In the genomic region with DNA sequence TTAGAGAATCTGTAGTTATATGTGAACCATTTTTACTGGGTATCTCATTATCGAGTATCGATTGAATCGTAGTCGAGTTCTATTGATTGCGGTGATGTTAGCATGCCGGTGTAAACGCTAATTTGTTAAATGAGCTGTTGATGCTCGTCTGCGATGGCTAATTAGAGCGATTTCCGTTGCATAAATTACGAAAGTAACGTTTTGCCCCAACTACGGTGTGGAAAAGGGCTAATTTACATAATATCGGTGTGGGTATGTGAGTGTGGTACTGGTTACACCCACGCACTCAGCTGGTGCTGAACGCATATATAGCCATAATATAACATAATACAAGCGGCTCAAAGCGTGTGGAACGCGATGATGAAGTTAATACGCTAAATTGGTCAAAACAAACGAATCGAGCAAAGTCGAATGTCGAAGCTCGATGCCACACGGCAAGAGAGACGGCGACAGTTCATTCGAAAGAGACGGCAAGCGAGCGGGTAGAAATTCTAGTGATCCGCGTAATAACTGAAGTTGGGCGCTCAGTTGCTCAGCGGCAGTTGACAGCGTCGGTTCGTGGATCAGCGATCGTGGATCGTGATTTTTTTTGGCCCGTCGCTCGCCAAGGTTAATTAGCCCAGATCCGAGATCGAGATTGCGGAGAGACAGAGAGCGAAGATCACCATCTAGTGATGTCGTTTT, we compare ENCODE assay signal across 4 fruit fly cellular contexts.
TF ChIP-seq lines count a peak whose summit lies in the region.

A gene (plus strand): TSS at position 525 of the 684 bp plus-strand sequence.

- no peak for TF ChIP-seq CTCF in whole organism, embryonic (GFP tag; optimal IDR thresholded peaks at IDR 0.05; lab: Kevin White, UChicago)

TF ChIP-seq in whole organism, embryonic, 481 proteins besides CTCF, POLR2A, EP300 and RAD21 (continues in another document):
- TF ChIP-seq chn (GFP tag; optimal IDR thresholded peaks at IDR 0.05; lab: Kevin White, UChicago), result no peak
- TF ChIP-seq al (GFP tag; IDR thresholded peaks at IDR 0.05; lab: Robert Waterston, UW), result no peak
- TF ChIP-seq CG2889 (GFP tag; IDR thresholded peaks at IDR 0.05; lab: Robert Waterston, UW), result no peak
- TF ChIP-seq D19B (GFP tag; optimal IDR thresholded peaks at IDR 0.05; lab: Kevin White, UChicago), result peak; percentile 33
- TF ChIP-seq ftz-f1 (GFP tag; optimal IDR thresholded peaks at IDR 0.05; lab: Kevin White, UChicago), result peak; percentile 80
- peak; percentile 23 for TF ChIP-seq Nf-YC (tag; optimal IDR thresholded peaks at IDR 0.05; lab: Kevin White, UChicago)
- TF ChIP-seq Deaf1 (tag; optimal IDR thresholded peaks at IDR 0.05; lab: Kevin White, UChicago), result peak; percentile 56
- no peak for TF ChIP-seq pan (optimal IDR thresholded peaks at IDR 0.05; lab: Kevin White, UChicago)
- TF ChIP-seq pan (GFP tag; optimal IDR thresholded peaks at IDR 0.05 in 1 of 2, IDR thresholded peaks at IDR 0.05 in 1 of 2), result peak in 1 of 2 experiments; percentile 38
- TF ChIP-seq sim (GFP tag; IDR thresholded peaks at IDR 0.05; lab: Robert Waterston, UW), result no peak
- no peak for TF ChIP-seq onecut (GFP tag; IDR thresholded peaks at IDR 0.05; lab: Robert Waterston, UW)
- peak; percentile 45; the same call in 1 of the 2 replicates for TF ChIP-seq Adf1 (GFP tag; IDR thresholded peaks at IDR 0.05; lab: Robert Waterston, UW)
- TF ChIP-seq phol (tag; optimal IDR thresholded peaks at IDR 0.05; lab: Kevin White, UChicago), result no peak
- TF ChIP-seq CG12769 (tag; optimal IDR thresholded peaks at IDR 0.05; lab: Kevin White, UChicago), result peak; percentile 2
- peak; percentile 57 for TF ChIP-seq gro (GFP tag; optimal IDR thresholded peaks at IDR 0.05; lab: Kevin White, UChicago)
- TF ChIP-seq MTF-1 (GFP tag; optimal IDR thresholded peaks at IDR 0.05; lab: Kevin White, UChicago; ENCODE audit: borderline replicate concordance), result no peak
- TF ChIP-seq CG15601 (tag; optimal IDR thresholded peaks at IDR 0.05; lab: Kevin White, UChicago), result no peak
- no peak for TF ChIP-seq Abd-B (GFP tag; optimal IDR thresholded peaks at IDR 0.05; lab: Kevin White, UChicago)
- no peak for TF ChIP-seq D19A (tag; optimal IDR thresholded peaks at IDR 0.05; lab: Kevin White, UChicago)
- TF ChIP-seq en (GFP tag; optimal IDR thresholded peaks at IDR 0.05; lab: Kevin White, UChicago), result no peak
- TF ChIP-seq CG31224 (GFP tag; IDR thresholded peaks at IDR 0.05; lab: Robert Waterston, UW), result peak; percentile 78

TF ChIP-seq in whole organism, prepupa, 60 proteins besides CTCF, POLR2A, EP300 and RAD21:
- no peak for TF ChIP-seq cyc (GFP tag; optimal IDR thresholded peaks at IDR 0.05; lab: Kevin White, UChicago)
- TF ChIP-seq Met (GFP tag; optimal IDR thresholded peaks at IDR 0.05; lab: Kevin White, UChicago), result no peak
- peak; percentile 2 for TF ChIP-seq vri (GFP tag; optimal IDR thresholded peaks at IDR 0.05; lab: Kevin White, UChicago)
- TF ChIP-seq CG6163 (GFP tag; IDR thresholded peaks at IDR 0.05; lab: Robert Waterston, UW), result 0 out of 3 replicates have a peak, but pooled peaks have one; percentile 34
- TF ChIP-seq fkh (GFP tag; optimal IDR thresholded peaks at IDR 0.05; lab: Kevin White, UChicago), result peak; percentile 10
- TF ChIP-seq eg (GFP tag; IDR thresholded peaks at IDR 0.05; lab: Robert Waterston, UW), result peak; percentile 33; the same call in 2 of the 3 replicates
- TF ChIP-seq CG9139 (GFP tag; optimal IDR thresholded peaks at IDR 0.05; lab: Kevin White, UChicago), result no peak
- no peak for TF ChIP-seq CG8119 (GFP tag; IDR thresholded peaks at IDR 0.05; lab: Robert Waterston, UW)
- TF ChIP-seq svp (GFP tag; lab: Kevin White, UChicago), result peak; percentile 57
- peak; percentile 48 for TF ChIP-seq Eip78C (GFP tag; lab: Kevin White, UChicago)

TF ChIP-seq in whole organism, pupa, 21 proteins besides CTCF, POLR2A, EP300 and RAD21:
- TF ChIP-seq CG34367 (tag; optimal IDR thresholded peaks at IDR 0.05; lab: Kevin White, UChicago), result no peak
- TF ChIP-seq CG4496 (GFP tag; IDR thresholded peaks at IDR 0.05; lab: Robert Waterston, UW), result peak; percentile 53; the same call in 1 of the 3 replicates
- peak; percentile 29 for TF ChIP-seq CG13204 (GFP tag; optimal IDR thresholded peaks at IDR 0.05; lab: Kevin White, UChicago)

TF ChIP-seq in whole organism, wandering third instar larva, 38 proteins besides CTCF, POLR2A, EP300 and RAD21:
- TF ChIP-seq psq (GFP tag; optimal IDR thresholded peaks at IDR 0.05; lab: Kevin White, UChicago), result no peak
- no peak for TF ChIP-seq CG9705 (GFP tag; optimal IDR thresholded peaks at IDR 0.05; lab: Kevin White, UChicago)
- TF ChIP-seq Vsx2 (GFP tag; optimal IDR thresholded peaks at IDR 0.05; lab: Kevin White, UChicago; ENCODE audit: partially characterized antibody), result peak; percentile 42
- TF ChIP-seq foxo (GFP tag; optimal IDR thresholded peaks at IDR 0.05; lab: Kevin White, UChicago), result no peak
- no peak for TF ChIP-seq Hr83 (GFP tag; optimal IDR thresholded peaks at IDR 0.05; lab: Kevin White, UChicago; ENCODE audit: poor library complexity, severe bottlenecking)
- TF ChIP-seq tai (GFP tag; optimal IDR thresholded peaks at IDR 0.05; lab: Kevin White, UChicago), result no peak
- no peak for TF ChIP-seq dsf (GFP tag; optimal IDR thresholded peaks at IDR 0.05; lab: Kevin White, UChicago; ENCODE audit: borderline replicate concordance)
